Fruit fly (Drosophila melanogaster) ovary, adult (tissue): Measurements from ENCODE around the gene east.
A peak's percentile ranks its signal among the peaks of the same experiment; 100 is the strongest.

Source experiments
- CG17801 ChIP-seq: fragments of 200-800 bp; optimal IDR thresholded peaks from 2 replicates; lab custom pipeline; 2019; ENCODE audit warnings: missing biosample characterization, mild to moderate bottlenecking, missing genetic modification characterization, moderate library complexity; ENCODE audit not compliant: partially characterized antibody

east gene

DNA sequence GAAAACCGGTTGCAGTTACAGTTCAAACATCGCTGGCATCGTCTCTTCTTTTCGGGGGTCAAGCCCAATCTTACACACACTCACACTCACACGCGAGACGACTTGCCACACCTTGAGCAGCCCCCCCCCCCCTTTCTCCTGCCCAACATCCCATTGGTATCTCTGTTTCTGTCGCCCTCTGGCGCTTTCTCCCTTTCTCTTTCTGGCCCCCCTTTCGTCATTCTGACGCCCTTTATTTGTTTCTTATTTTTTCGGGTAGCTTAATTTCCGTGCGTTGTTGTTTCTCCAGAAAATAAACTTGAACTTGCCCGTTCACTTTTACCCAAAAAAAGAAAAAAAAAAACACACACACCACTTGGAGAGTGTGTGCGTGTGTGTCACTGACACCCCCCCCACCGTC, 38.5 kb upstream of the east start:
- TF ChIP-seq CG17801 (GFP tag; lab: Kevin White, UChicago): no peak

DNA sequence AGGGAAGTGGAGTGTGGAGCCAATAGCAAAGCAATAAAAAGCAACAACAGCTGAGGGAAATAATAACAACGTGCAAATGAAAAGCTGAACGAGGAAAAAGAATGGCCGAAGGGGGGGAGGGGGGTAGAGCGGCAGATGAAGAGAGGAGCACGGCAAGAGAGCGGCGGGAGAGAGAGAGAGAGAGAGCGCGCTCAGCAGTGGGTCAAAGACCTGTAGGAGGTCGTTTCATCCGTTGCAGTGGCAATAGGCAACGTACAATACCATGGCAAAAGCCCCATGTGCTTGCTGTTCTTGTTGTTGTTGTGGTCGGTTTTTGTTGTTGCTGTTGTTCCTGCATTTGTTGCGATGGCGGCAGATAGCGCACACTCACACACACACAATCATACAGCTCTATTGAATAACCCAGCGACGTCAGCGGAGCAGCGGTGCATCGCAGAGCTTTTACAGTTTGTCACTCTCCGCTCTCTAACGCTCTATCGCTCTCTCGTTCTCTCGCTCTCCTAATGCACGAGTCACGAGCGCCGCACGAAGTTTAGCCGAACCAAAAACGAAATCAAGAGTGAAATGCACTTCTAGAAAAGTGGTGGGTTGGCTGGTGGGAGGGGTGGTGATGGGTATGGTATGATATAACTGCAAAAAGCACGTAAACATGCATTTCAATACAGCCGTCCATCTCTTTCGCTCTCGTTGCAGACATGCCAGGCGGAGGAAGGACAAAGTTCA, 34.6 kb upstream of the east start:
- TF ChIP-seq CG17801 (GFP tag; lab: Kevin White, UChicago): peak; percentile 42

DNA sequence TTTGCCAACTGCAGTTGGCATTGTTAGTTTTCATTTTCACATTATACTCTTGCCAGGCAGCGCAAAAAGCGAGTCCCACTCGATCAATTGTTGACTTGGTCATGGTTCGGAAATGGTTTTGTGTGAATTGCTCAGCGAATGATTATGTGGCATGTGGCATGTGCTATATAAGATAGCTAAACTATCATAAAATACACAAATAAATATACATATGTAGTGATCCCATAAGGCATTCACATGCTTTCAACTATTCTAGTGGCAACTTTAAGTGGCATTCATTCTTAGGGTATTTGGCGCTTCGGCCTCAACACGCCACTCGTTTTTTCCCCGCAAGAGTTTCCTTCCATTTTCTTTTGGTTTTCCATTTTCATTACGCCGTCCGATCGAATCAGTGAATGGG, 31.6 kb upstream of the east start:
- no peak for TF ChIP-seq CG17801 (GFP tag; lab: Kevin White, UChicago)

DNA sequence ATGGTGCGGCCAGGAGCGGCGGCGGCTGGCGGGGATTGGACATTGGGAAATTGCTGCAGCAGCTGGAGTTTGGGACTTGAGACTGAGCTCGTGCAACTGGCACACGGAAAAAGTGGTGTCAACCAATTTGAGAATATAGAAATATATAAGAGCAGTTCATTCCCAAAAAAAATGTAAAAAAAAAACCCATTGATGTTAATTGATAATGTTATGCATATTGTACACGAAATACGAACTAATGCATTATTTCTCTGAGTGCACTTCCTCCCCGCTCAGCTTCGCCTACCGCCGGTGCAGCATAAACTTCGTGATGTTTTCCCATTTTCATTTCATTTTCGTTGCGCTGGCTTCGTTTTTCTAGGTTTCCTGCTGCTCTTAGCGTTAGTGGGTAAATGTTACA, 31.0 kb upstream of the east start:
- TF ChIP-seq CG17801 (GFP tag; lab: Kevin White, UChicago): no peak

- no peak for TF ChIP-seq CG17801 (GFP tag; lab: Kevin White, UChicago)
Observed at dm6 chrX:1981723-1982122, 28.9 kb upstream of the east start.

DNA sequence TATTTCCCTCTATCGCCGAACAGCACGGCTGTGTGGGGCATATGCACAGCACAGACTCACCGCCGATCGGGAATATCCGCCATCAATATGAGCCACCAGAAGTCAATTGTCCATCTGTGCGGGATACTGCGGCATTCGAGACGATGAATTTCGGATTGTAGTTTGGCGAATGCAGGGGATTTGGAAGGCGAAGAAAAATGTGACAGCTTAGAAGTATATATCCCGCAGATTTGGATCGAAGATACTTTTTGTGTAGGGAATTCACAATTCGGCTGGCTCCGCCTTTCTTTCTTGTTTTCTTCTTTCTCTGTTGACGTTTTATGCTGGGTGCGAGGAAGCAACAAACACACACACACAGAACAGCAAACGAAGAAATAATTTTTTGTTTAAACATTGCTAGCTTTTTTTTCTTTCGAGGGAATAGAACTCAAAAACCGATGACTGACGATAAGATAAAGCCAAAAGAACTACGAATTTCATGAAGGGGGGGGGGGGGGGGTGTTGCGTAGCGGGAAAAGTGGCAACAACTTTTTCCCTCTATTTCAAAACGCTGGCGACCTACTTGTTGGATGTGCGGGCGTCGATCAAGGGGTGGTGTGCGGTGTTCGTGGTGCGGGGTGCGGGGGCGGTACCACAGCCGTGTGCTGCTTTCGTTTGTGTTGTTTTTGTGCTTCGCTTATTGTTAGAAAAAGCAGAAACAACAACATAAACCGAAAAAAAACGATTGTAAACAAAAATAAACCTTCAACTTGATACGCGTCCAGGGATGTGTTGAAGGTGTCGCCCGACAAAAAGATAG, 26.3 kb upstream of the east start:
- no peak for TF ChIP-seq CG17801 (GFP tag; lab: Kevin White, UChicago)

- TF ChIP-seq CG17801 (GFP tag; lab: Kevin White, UChicago): no peak
Observed at dm6 chrX:1985516-1985915, 25.1 kb upstream of the east start.

- no peak for TF ChIP-seq CG17801 (GFP tag; lab: Kevin White, UChicago)
Observed at dm6 chrX:1988673-1989072, 22.0 kb upstream of the east start.

- TF ChIP-seq CG17801 (GFP tag; lab: Kevin White, UChicago): no peak
Observed at dm6 chrX:1989981-1990380, 20.7 kb upstream of the east start.

dm6 chrX:1991843-1992242, 18.8 kb upstream of the east start:
- TF ChIP-seq CG17801 (GFP tag; lab: Kevin White, UChicago): no peak

DNA sequence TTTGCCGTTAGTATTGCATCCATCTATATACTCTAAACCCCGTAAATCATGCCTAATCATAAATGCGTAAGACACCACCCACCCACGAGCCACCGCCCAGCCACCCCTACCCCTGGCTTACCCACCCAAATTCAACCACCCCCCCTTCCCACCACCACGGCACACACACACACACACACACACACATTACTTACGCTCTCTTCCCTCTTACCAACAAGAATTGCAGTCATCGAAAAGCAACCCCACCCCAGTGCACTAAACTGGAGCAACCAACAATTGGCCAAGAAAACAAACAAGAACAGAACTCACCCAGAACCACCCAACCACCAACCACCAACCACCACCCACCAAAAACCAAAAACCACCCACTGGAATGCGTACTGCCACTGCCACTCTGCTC, 16.5 kb upstream of the east start:
- TF ChIP-seq CG17801 (GFP tag; lab: Kevin White, UChicago): no peak

DNA sequence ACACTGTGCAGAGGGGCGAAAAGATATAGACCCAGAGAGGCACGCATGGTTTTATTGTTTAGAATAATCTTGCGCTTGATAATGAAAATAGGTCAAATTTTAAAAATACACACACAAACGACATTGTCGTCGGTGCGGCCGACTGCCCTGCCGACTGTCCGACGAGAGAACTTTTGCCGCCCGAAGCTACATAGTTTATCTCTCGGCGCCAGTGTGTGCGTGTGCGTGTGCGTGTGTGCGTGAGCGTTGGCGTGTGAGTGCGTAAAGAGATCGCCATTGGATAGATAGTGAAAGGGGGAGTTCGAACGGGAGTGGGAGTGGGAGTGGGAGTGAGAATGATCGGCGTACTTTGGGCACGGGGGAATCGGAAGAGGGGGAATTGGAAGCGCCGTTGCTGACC, 15.0 kb upstream of the east start:
- no peak for TF ChIP-seq CG17801 (GFP tag; lab: Kevin White, UChicago)

dm6 chrX:2001057-2001456, 9.6 kb upstream of the east start:
- no peak for TF ChIP-seq CG17801 (GFP tag; lab: Kevin White, UChicago)

- no peak for TF ChIP-seq CG17801 (GFP tag; lab: Kevin White, UChicago)
Observed at dm6 chrX:2004114-2004513, 6.5 kb upstream of the east start.

DNA sequence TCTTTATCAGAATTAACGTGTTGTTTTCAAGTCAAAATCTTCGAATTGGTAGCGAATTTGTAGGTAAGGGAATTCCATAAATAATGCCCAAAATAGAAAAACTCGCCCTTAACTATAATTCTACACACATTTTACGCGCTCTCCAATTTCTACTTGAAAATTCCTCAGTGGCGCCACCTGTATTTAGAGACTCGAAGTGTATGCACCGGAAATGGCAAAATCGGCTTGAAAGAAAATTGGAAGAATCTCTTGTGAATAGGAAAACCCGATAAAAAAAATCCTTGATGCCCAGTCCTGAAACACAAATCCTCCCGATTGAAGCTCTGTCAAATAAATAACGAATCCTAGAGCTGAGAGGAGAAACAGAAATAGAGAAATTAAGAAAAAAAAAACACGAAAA, 4.8 kb upstream of the east start:
- peak; percentile 51 for TF ChIP-seq CG17801 (GFP tag; lab: Kevin White, UChicago)

DNA sequence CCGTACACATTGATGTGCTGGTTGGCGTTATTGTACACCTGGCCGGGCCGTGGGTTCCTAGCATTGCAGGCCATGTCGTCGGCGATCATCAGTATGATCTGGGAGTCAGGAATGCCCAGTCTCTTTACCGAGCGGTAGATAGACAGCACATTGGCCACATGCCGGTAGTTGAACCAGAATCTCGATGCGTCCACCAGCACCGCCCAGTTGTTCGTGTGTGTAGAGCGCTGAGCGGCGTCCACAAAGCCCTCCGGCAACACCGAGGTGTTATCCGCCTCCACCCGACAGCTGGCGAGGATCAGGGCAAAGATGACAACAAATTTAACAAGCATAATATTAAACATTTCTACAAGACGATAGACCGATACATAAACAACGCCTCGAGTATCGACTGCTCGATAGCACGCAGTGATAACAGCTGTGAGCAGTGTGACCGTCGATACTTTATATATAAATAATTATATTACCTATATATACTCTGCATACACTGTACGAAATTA, 1.7 kb upstream of the east start, which contains the start of gene PIG-K:
Gene PIG-K (minus strand): TSS at position 412 of the 500 bp plus-strand sequence.
- no peak for TF ChIP-seq CG17801 (GFP tag; lab: Kevin White, UChicago)
